Fruit fly (Drosophila melanogaster): ENCODE measurements around the gene CG10591.

Gene CG10591

DNA sequence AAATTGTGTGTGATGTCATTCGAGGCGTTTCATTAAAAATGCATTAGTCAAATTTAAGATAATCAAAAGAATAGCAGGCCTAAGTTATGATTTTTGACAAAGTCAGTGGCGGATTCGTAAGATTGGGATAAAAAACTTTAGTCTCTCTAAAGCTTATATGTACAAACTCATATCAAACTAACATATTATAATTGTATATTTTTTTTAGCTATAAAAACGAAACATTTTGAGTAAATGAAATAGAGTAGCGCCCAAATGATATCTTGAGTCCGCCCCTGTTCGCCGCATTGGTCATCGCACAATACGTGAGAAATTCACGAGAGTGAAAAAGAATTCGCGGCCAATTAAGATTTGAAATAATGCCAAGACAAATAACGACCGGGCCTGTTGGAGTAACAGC is 45.1 kb downstream of the CG10591 start (continued):
- TF ChIP-seq Fer1 (GFP tag; optimal IDR thresholded peaks at IDR 0.05) = peak; percentile 37
- TF ChIP-seq CG6654 (GFP tag; optimal IDR thresholded peaks at IDR 0.05) = no peak
- peak; percentile 29 for TF ChIP-seq CG10209 (GFP tag; optimal IDR thresholded peaks at IDR 0.05)
- 0 out of 2 replicates have a peak, but pooled peaks have one; percentile 32 for TF ChIP-seq CG11085 (GFP tag; IDR thresholded peaks at IDR 0.05)
- no peak for TF ChIP-seq CG6791 (GFP tag; IDR thresholded peaks at IDR 0.05; ENCODE audit: partially characterized antibody)
- no peak for TF ChIP-seq nau (GFP tag; optimal IDR thresholded peaks at IDR 0.05)
- TF ChIP-seq CG9797 (GFP tag; optimal IDR thresholded peaks at IDR 0.05) = no peak
- TF ChIP-seq zfh2 (GFP tag; optimal IDR thresholded peaks at IDR 0.05) = peak; percentile 7
- TF ChIP-seq Ssrp (tag; optimal IDR thresholded peaks at IDR 0.05) = no peak
- TF ChIP-seq zf30C (GFP tag; optimal IDR thresholded peaks at IDR 0.05) = no peak
- TF ChIP-seq lmd (GFP tag; IDR thresholded peaks at IDR 0.05) = peak; percentile 82
- TF ChIP-seq CG34376 (GFP tag; optimal IDR thresholded peaks at IDR 0.05) = no peak
- no peak for TF ChIP-seq Ets65A (GFP tag)
- TF ChIP-seq Dref (GFP tag; IDR thresholded peaks at IDR 0.05) = no peak
- no peak for TF ChIP-seq HLHmδ (GFP tag; optimal IDR thresholded peaks at IDR 0.05)
- TF ChIP-seq ATbp (GFP tag; optimal IDR thresholded peaks at IDR 0.05) = no peak
- no peak for TF ChIP-seq CG7963 (GFP tag; IDR thresholded peaks at IDR 0.05; ENCODE audit: partially characterized antibody)
- TF ChIP-seq CG6272 (GFP tag; IDR thresholded peaks at IDR 0.05) = no peak
- TF ChIP-seq dan (GFP tag; IDR thresholded peaks at IDR 0.05) = no peak
- TF ChIP-seq Asciz (GFP tag; optimal IDR thresholded peaks at IDR 0.05) = no peak
- peak; percentile 60 for TF ChIP-seq CG10147 (GFP tag; optimal IDR thresholded peaks at IDR 0.05)
- TF ChIP-seq bcd (GFP tag; optimal IDR thresholded peaks at IDR 0.05) = peak; percentile 14
- TF ChIP-seq bab2 (GFP tag; optimal IDR thresholded peaks at IDR 0.05) = no peak
- no peak for TF ChIP-seq vnd (GFP tag; IDR thresholded peaks at IDR 0.05; ENCODE audit: partially characterized antibody)
- no peak for TF ChIP-seq wor (GFP tag; IDR thresholded peaks at IDR 0.05)
- no peak for TF ChIP-seq eve (GFP tag; optimal IDR thresholded peaks at IDR 0.05)
- peak; percentile 70 for TF ChIP-seq CG32532 (GFP tag; IDR thresholded peaks at IDR 0.05)
- 0 out of 2 replicates have a peak, but pooled peaks have one; percentile 12 for TF ChIP-seq wdn (GFP tag; IDR thresholded peaks at IDR 0.05)
- TF ChIP-seq tgo (GFP tag; IDR thresholded peaks at IDR 0.05) = peak; percentile 66; the same call in 2 of the 3 replicates
- TF ChIP-seq phol (tag; optimal IDR thresholded peaks at IDR 0.05) = peak; percentile 32
- no peak for TF ChIP-seq luna (GFP tag; optimal IDR thresholded peaks at IDR 0.05)
- no peak for TF ChIP-seq trh (GFP tag; optimal IDR thresholded peaks at IDR 0.05)
- no peak for TF ChIP-seq CG17568 (GFP tag; optimal IDR thresholded peaks at IDR 0.05)

- TF ChIP-seq Pdp1 (GFP tag; optimal IDR thresholded peaks at IDR 0.05) (peak in 1 of 2 experiments; percentile 47), CG4360 (GFP tag; IDR thresholded peaks at IDR 0.05) (no peak)
Measured at dm6 chr3L:5553717-5554116, 45.8 kb downstream of the CG10591 start.

dm6 chr3L:5551087-5551486 is 48.4 kb downstream of the CG10591 start, which contains the start of gene frm:
Gene frm (minus strand): TSS chr3L:5551159.
- no peak for TF ChIP-seq CG9797 (GFP tag; optimal IDR thresholded peaks at IDR 0.05)
- no peak for TF ChIP-seq ap (GFP tag; IDR thresholded peaks at IDR 0.05)
- no peak for TF ChIP-seq NC2α (GFP tag; optimal IDR thresholded peaks at IDR 0.05)
- TF ChIP-seq hbn (GFP tag; IDR thresholded peaks at IDR 0.05; ENCODE audit: partially characterized antibody) = no peak
- TF ChIP-seq CG9727 (GFP tag; optimal IDR thresholded peaks at IDR 0.05) = no peak
- peak; percentile 83 for TF ChIP-seq z (GFP tag; IDR thresholded peaks at IDR 0.05)
- TF ChIP-seq CG11695 (GFP tag; IDR thresholded peaks at IDR 0.05) = no peak
- TF ChIP-seq sob (GFP tag; IDR thresholded peaks at IDR 0.05) = no peak
- peak; percentile 92 for TF ChIP-seq nom (GFP tag; optimal IDR thresholded peaks at IDR 0.05)
- no peak for TF ChIP-seq zfh2 (GFP tag; optimal IDR thresholded peaks at IDR 0.05)
- TF ChIP-seq Med (GFP tag) = peak; percentile 44
- 0 out of 2 replicates have a peak, but pooled peaks have one; percentile 31 for TF ChIP-seq vvl (GFP tag; IDR thresholded peaks at IDR 0.05)
- TF ChIP-seq CG13123 (GFP tag; optimal IDR thresholded peaks at IDR 0.05) = no peak
- TF ChIP-seq chinmo (GFP tag; IDR thresholded peaks at IDR 0.05; ENCODE audit: partially characterized antibody) = peak; percentile 82; the same call in 3 of the 4 replicates
- TF ChIP-seq CG1233 (GFP tag; optimal IDR thresholded peaks at IDR 0.05) = no peak
- TF ChIP-seq peb (GFP tag; IDR thresholded peaks at IDR 0.05) = no peak
- no peak for TF ChIP-seq CG5245 (GFP tag; optimal IDR thresholded peaks at IDR 0.05)
- no peak for TF ChIP-seq klu (GFP tag; IDR thresholded peaks at IDR 0.05)
